Fruit fly (Drosophila melanogaster) S2 (cell line): Measurements from ENCODE around the gene nau.

ENCODE experiments used
- CG8478 ChIP-seq: fragments of >200 bp; optimal IDR thresholded peaks from 2 replicates; lab custom pipeline; 2018
- CTCF ChIP-seq, 2 experiments: fragments of >200 bp; optimal IDR thresholded peaks; 2 replicates each; lab custom pipeline; 2018

Gene nau

DNA sequence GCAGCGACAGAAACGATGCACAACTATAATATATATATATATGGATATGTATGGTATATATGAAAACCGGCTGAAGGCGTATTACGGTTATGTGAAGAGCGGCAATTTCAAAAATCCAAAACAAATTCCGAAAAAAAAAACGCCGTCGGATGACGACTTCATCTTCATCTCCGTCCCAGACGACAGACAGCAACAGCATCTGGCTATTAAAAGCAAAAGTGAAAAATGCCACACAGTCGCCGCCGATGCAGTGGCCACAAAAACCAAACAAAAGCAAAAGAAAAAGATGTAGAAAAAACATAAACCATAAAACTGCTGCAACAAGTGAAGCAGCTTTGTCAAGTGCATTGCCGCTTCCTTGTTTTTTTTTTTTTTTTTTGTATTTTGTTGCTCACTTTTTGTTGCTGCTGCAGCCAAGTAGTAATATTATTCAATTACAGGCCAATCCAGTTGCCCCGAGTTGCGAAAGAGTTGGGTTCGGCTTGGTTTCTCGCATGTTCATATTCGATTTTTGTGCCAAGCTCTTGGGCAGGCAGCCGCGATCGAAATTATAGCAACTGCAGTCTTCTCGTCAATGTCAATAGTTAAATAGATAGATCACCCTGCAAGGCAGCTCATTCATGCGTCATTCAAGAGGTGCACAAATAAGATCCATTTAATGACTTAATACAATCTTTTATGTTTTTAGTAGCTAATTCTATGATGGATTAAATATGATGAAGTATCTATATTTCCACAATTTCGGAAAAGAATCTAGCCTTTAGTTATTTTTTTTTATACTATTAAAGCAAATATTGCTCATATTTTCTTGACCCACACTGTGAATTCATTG lies 16.6 kb upstream of the nau start:
- TF ChIP-seq CTCF (optimal IDR thresholded peaks at IDR 0.05; lab: Kevin White, UChicago) (no peak), CG8478 (lab: Kevin White, UChicago) (no peak)

DNA sequence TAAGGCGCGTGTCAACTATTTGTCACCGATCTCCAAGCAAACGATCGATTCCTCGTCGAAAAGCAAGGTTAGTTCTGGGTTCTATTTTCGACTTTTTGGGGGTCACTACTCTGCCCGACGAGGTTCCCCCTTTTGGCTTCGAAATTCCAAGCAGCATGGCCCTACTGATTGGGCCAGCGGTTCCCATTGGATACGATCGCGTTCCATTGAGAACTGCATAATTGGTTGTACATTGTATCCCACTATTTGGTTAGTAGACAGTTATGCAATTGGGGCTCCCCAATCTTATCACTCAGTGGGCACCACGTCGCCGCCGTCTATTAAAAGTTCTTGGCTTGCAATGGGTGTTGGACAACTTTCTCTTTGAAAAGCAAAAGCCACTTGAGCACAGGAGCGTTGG lies 15.6 kb upstream of the nau start:
- TF ChIP-seq CG8478 (lab: Kevin White, UChicago): no peak
- TF ChIP-seq CTCF (optimal IDR thresholded peaks at IDR 0.05; lab: Kevin White, UChicago): no peak

DNA sequence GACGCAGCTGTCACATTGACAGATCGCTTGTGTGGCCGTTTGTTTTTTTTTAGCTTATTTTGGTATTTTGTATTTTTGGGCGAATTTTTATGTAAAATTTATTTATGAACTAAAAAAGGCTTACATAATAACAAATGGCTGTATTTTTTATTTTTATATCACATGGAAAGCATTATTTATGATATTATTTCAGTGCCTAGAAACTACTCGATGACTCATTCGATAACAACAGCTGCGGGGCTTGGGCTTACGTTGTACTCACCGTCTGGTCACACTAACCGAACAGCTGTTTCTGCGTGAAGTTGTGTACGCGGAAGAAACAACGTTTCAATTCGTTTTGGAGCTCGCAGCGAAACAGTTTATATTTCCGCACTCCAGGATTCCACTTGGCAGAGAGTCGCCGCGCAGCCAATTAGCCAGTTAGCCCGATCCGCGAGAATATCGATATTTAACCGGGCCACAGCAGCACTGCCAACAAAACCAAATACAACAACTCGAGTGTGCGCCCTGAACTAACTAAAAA lies 14.9 kb upstream of the nau start, which contains the start of the genes Hmgcr and Rpn9:
TSS of gene Hmgcr (plus strand) at position 335 of the 523 bp plus-strand sequence.
TSS of gene Rpn9 (minus strand) at position 473 of the 523 bp plus-strand sequence.
- no peak for TF ChIP-seq CTCF (optimal IDR thresholded peaks at IDR 0.05; lab: Kevin White, UChicago)
- no peak for TF ChIP-seq CG8478 (lab: Kevin White, UChicago)

DNA sequence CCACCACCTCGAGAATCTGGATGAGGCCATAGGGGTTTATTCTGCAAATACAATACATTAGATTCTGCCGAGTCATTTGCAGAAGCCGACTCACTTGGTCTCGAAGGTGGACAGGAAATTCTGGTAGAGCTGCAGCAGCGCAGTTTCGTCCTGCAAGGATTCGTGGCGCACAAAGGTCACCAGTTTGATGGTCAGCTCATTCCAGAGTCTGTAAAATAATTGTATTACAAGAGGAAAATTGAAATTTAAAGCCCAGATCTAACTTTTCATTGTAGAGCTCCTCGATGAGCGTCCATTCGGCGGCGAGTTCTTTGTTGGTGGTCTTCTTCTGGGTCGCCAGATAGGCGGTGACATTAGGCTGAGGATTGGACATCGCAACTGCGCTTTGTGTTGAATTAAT lies 14.4 kb upstream of the nau start:
- no peak for TF ChIP-seq CTCF (optimal IDR thresholded peaks at IDR 0.05; lab: Kevin White, UChicago)
- TF ChIP-seq CG8478 (lab: Kevin White, UChicago): no peak

DNA sequence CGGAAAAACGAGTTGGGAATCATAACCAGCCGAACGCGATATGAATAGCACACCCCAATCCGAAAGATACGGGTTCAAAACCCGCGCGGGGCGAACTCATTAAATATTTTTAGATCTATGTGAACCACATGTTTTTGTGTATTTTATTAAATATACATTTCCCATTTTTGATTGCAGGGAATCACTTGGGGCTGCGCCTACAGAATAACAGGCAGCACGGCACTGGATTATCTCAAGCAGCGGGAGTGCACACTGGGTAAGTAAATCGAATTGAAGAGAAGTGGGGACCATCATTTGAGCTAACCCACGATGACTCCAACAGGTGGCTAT lies 12.3 kb upstream of the nau start:
- TF ChIP-seq CTCF (optimal IDR thresholded peaks at IDR 0.05; lab: Kevin White, UChicago): no peak
- TF ChIP-seq CG8478 (lab: Kevin White, UChicago): no peak

DNA sequence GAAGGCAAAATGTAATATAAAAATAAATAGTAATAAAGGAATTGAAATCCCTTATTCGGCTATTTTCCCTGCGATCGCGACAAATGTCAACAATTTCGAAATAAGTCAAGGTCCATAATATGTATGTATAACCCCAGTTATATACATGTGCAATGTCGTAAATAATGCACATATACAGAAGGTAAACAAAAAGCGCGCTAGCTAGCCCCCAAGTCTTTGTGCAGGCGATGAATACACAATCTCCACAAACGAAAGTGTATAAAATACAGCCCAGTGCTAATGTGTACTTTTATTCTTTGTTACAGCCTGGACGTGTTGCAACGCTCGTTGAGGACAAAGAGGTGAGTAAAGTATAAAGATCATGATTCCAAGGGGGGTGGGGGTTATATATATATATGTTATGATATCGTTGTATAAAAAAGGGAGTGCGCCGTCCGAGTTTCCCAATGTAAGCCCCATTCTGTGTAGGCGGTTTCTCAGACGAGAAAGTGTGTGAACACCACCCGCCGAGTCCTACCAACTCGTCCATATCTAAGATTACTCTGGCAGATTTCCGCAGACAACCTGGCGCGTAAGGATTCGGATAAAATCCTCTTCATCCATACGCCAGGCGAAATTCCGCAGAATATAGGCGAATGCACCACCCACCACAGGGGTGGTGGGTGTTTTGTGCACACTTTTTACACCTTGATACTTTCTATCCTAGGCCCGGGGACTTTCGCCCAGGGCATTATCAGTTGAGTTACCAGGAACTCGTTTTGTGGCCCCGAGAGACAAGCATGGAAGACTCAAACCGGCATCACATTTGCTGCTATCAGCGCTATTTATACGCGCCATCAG lies 11.7 kb upstream of the nau start:
- TF ChIP-seq CTCF (optimal IDR thresholded peaks at IDR 0.05; lab: Kevin White, UChicago) (no peak), CG8478 (lab: Kevin White, UChicago) (no peak)

DNA sequence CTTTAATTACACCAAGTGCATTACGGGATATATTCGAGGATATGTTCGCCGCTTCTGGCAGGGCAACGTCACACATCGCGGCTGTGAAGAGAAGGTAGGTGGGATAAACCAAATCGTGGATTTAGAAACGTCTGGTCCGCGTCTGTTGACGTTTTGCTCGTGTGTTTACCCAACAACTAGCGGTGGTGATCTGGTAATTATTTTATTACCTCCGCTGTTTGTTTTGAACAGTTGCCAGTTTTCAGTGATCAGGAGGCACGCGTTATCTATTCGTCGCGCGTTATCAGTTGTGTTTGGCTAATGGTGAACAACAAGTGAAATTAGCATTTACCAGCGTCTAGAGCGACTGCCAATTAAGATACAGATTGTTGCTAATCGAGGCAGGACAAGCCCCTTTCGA lies 10.9 kb upstream of the nau start:
- no peak for TF ChIP-seq CG8478 (lab: Kevin White, UChicago)
- no peak for TF ChIP-seq CTCF (optimal IDR thresholded peaks at IDR 0.05; lab: Kevin White, UChicago)

DNA sequence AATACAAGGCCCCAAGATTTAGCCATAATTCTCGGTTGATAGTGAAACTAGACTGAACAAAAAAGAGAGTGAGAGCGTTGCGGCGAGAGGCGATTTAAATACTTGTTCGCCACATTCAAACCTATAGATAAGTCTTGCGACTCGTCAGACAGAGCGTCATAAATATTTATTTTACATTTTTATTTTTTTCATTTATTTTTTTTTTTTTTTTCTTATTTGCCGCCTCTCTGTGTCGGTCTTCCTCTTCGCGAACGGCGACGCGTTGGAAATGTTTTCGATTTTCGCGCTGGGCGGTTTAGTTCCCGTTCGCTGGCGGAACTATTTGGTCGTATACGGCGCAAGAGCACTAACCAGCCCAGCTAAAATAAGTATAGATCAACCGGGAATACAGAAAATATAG lies 9.9 kb upstream of the nau start:
- no peak for TF ChIP-seq CTCF (optimal IDR thresholded peaks at IDR 0.05; lab: Kevin White, UChicago)
- no peak for TF ChIP-seq CG8478 (lab: Kevin White, UChicago)

DNA sequence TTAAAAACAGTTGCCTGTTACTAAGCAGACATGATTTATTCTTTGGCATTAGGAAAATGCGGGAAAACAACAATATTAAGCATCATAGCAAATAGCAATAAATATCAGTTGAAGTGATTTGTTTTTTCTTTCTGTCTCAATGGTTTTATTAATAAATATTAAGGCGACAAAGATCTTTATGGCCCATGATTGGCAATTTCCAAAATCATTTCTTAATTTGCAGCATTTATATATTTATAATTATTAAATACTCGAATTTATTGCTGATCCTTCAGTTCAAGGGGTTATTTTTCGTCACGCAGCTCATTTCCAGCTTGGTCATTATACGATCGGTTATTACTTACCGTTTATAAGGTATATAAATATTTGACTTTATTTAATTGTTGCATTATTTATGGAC lies 9.5 kb upstream of the nau start:
- TF ChIP-seq CG8478 (lab: Kevin White, UChicago): no peak
- TF ChIP-seq CTCF (optimal IDR thresholded peaks at IDR 0.05; lab: Kevin White, UChicago): no peak

DNA sequence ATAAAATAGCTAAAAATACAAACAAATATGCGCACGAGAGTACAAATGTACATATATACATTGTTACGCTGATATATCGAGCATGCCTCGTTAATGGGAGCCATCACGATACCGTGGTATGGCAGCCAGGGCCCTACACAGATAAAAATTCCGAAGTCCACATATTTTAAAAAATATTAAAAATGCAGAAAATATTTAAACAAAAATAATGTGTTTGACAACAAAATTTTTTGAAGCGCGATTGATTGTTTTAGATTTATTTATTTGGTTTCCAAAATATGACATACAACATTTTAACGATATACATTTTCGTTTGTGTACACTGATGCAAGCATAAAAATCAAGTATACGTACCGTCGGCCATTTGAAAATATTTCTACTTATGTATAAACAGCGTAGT lies 8.6 kb upstream of the nau start:
- TF ChIP-seq CTCF (optimal IDR thresholded peaks at IDR 0.05; lab: Kevin White, UChicago): no peak
- no peak for TF ChIP-seq CG8478 (lab: Kevin White, UChicago)

DNA sequence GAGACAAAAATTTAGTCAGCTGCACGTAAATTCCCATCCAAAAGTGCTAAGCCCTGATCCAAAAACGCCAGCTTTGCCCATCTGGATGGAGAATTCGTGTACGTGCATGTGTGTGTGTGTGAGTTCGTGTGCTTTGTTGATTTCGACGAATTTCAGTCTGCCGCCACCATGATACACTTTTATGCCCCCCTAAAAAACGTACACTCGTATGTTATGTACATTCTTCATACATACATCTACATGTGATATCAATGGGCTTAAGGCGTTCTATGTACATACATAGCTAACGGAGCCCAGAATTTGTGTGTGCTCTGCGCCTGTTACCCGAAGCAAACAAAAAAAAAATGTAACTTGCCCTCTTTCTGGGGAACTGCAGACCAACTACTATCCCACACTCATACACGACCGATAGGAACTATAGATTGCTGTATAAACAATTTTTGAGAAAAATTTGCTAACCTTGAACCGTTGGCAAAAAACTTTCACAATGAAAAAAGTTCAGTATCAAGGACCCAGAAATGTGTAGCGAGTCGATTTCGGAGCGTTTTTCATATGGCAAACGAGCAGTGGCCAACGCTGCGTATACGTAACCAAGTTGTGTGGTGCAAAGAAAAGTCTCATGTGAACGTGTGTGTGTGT lies 7.7 kb upstream of the nau start:
- no peak for TF ChIP-seq CG8478 (lab: Kevin White, UChicago)
- no peak for TF ChIP-seq CTCF (optimal IDR thresholded peaks at IDR 0.05; lab: Kevin White, UChicago)

DNA sequence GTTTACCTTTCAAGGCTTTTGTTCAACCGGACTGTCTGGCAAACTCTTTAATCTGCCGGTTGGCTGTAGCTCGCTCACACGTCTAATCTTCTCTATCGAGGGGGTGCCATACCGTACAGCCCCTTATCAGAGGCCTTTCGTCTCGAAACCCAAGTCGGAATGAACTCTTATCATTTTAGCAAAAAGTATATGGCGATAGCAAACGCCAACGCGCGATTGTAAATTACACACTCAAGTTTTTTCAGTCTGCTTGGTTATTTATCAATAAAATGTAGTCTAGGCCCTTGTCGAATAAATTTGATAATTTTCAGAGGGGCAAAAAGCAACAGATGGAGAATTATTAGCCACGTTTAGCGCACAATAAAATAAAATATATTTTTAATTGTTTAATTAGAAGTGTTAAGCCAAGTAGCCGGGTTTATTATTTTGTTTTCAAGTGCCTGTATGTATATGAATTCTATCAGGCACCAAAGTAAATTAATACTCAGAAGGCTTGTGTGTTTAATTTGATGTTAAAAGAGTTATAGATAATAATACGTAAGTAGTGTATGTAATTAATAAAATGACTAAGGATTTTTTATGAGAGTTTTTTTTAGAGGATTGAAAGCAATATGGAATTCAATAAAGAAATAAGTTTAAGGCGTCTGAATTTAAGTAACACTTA lies 6.8 kb upstream of the nau start:
- TF ChIP-seq CTCF (optimal IDR thresholded peaks at IDR 0.05; lab: Kevin White, UChicago) (no peak), CG8478 (lab: Kevin White, UChicago) (no peak)

DNA sequence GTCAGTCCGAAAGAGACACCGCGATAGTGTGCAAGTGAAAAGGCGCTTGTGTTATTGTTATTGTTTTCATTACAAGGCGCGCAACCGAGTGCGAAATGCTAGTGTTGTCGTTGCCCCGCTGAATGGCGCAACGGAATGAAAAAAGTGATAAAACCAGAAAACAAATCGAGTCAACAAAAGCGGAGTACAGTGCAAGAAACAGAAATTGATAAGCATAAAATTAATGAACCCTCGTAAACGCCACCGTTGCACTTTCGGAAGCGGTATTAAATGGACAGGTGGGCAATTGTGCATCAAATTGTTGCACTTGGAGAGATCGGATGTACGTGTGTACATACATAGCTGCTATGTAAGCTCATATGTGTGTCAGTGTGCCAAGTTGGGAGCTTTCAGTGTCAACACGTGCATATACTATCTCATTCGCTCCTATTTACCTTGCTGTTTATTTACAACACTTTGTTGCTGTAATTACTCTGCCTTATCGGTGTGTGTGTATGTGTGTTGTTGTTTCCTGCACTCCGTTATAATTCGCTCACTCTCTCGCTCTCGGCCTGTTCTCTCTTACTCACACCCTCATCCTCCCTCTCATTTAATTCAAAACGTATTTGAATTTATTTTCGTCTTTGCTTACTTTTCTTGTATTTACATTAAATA lies 5.4 kb upstream of the nau start:
- TF ChIP-seq CTCF (optimal IDR thresholded peaks at IDR 0.05; lab: Kevin White, UChicago) (no peak), CG8478 (lab: Kevin White, UChicago) (no peak)
